Worm (Caenorhabditis elegans) whole organism, late embryonic: ENCODE data around the gene eff-1.
A peak's percentile ranks its signal among the peaks of the same experiment; 100 is the strongest.

Experiments
- C38D4.7 ChIP-seq: fragments of 200-800 bp; sonication (Bioruptor generic); optimal IDR thresholded peaks from 2 replicates; lab custom pipeline; 2018; ENCODE audit warnings: mild to moderate bottlenecking, missing genetic modification characterization, moderate library complexity, missing compliant biosample characterization
- F13H6.1 ChIP-seq: sonication (generic microtip); optimal IDR thresholded peaks from 2 replicates; lab custom pipeline; 2016; ENCODE audit warnings: missing genetic modification characterization, missing compliant biosample characterization
- K02D7.2 ChIP-seq: sonication (generic microtip); optimal IDR thresholded peaks from 2 replicates; lab custom pipeline; 2017; ENCODE audit warnings: mild to moderate bottlenecking, missing genetic modification characterization, missing compliant biosample characterization
- K09A11.1 ChIP-seq: sonication (generic microtip); optimal IDR thresholded peaks from 2 replicates; lab custom pipeline; 2017; ENCODE audit warnings: antibody characterized with exemption, mild to moderate bottlenecking, missing genetic modification characterization, missing compliant biosample characterization; ENCODE audit not compliant: insufficient read depth
- T23F11.4 ChIP-seq: fragments of 200-800 bp; sonication (Bioruptor generic); optimal IDR thresholded peaks from 2 replicates; lab custom pipeline; 2018; ENCODE audit warnings: mild to moderate bottlenecking, missing genetic modification characterization, missing compliant biosample characterization
- Y22D7AL.16 ChIP-seq: sonication (generic microtip); optimal IDR thresholded peaks from 2 replicates; lab custom pipeline; 2016; ENCODE audit warnings: missing genetic modification characterization, missing compliant biosample characterization
- ahr-1 ChIP-seq: sonication (generic microtip); optimal IDR thresholded peaks from 2 replicates; lab custom pipeline; 2016; ENCODE audit warnings: missing genetic modification characterization, missing compliant biosample characterization
- ama-1 ChIP-seq: fragments of 150-350 bp; optimal IDR thresholded peaks from 2 replicates; lab custom pipeline; 2014
- ceh-14 ChIP-seq: sonication (generic microtip); optimal IDR thresholded peaks from 2 replicates; lab custom pipeline; 2016; ENCODE audit warnings: missing genotype, missing genetic modification characterization, missing compliant biosample characterization
- ceh-18 ChIP-seq: sonication (generic microtip); optimal IDR thresholded peaks from 2 replicates; lab custom pipeline; 2016; ENCODE audit warnings: missing genetic modification characterization, missing compliant biosample characterization
- ceh-19 ChIP-seq: fragments of 200-800 bp; sonication (Bioruptor generic); optimal IDR thresholded peaks from 2 replicates; lab custom pipeline; 2018; ENCODE audit warnings: mild to moderate bottlenecking, missing genetic modification characterization, missing compliant biosample characterization
- ceh-22 ChIP-seq: sonication (generic microtip); optimal IDR thresholded peaks from 2 replicates; lab custom pipeline; 2017; ENCODE audit warnings: missing biosample characterization, missing genetic modification characterization
- ceh-24 ChIP-seq: sonication (generic microtip); optimal IDR thresholded peaks from 2 replicates; lab custom pipeline; 2016; ENCODE audit warnings: mild to moderate bottlenecking, missing genetic modification characterization, missing compliant biosample characterization
- ceh-45 ChIP-seq: fragments of 200-800 bp; sonication (Bioruptor generic); IDR thresholded peaks from 2 replicates; pipeline ENCODE4 v1.3.6; 2022; ENCODE audit warnings: missing genetic modification reagents, missing genetic modification characterization, missing compliant biosample characterization
- ceh-6 ChIP-seq: fragments of 200-800 bp; sonication (Bioruptor generic); optimal IDR thresholded peaks from 2 replicates; lab custom pipeline; 2018; ENCODE audit warnings: mild to moderate bottlenecking, missing genetic modification characterization, missing compliant biosample characterization
- dmd-4 ChIP-seq: sonication (generic microtip); optimal IDR thresholded peaks from 2 replicates; lab custom pipeline; 2016; ENCODE audit warnings: borderline replicate concordance, missing genetic modification characterization, missing compliant biosample characterization
- dve-1 ChIP-seq: sonication (generic microtip); optimal IDR thresholded peaks from 2 replicates; lab custom pipeline; 2017; ENCODE audit warnings: antibody characterized with exemption, mild to moderate bottlenecking, missing genetic modification characterization, missing compliant biosample characterization
- elt-2 ChIP-seq: sonication (generic microtip); optimal IDR thresholded peaks from 2 replicates; lab custom pipeline; 2016; ENCODE audit warnings: missing genetic modification reagents, missing genetic modification characterization, missing compliant biosample characterization
- elt-4 ChIP-seq: sonication (generic microtip); optimal IDR thresholded peaks from 2 replicates; lab custom pipeline; 2016; ENCODE audit warnings: missing genetic modification characterization, missing compliant biosample characterization
- ets-4 ChIP-seq: sonication (generic microtip); optimal IDR thresholded peaks from 2 replicates; lab custom pipeline; 2016; ENCODE audit warnings: missing genetic modification characterization, missing compliant biosample characterization
- eyg-1 ChIP-seq: sonication (generic microtip); optimal IDR thresholded peaks from 2 replicates; lab custom pipeline; 2016; ENCODE audit warnings: missing genotype, missing genetic modification characterization, missing compliant biosample characterization
- gmeb-2 ChIP-seq: sonication (generic microtip); optimal IDR thresholded peaks from 2 replicates; lab custom pipeline; 2016; ENCODE audit warnings: missing genetic modification characterization, inconsistent platforms, missing compliant biosample characterization
- hlh-13 ChIP-seq: fragments of 200-800 bp; sonication (Bioruptor generic); optimal IDR thresholded peaks from 2 replicates; lab custom pipeline; 2018; ENCODE audit warnings: mild to moderate bottlenecking, missing genetic modification characterization, missing compliant biosample characterization
- hlh-15 ChIP-seq: sonication (generic microtip); optimal IDR thresholded peaks from 2 replicates; lab custom pipeline; 2016; ENCODE audit warnings: missing genetic modification characterization, missing compliant biosample characterization
- lin-11 ChIP-seq: fragments of 200-800 bp; sonication (Bioruptor generic); optimal IDR thresholded peaks from 2 replicates; lab custom pipeline; 2018; ENCODE audit warnings: mild to moderate bottlenecking, missing genetic modification characterization, missing compliant biosample characterization
- madf-2 ChIP-seq: sonication (generic microtip); optimal IDR thresholded peaks from 2 replicates; lab custom pipeline; 2017; ENCODE audit warnings: missing genetic modification characterization, missing compliant biosample characterization
- mec-3 ChIP-seq: sonication (generic microtip); optimal IDR thresholded peaks from 2 replicates; lab custom pipeline; 2016; ENCODE audit warnings: borderline replicate concordance, missing genetic modification characterization, missing compliant biosample characterization
- nhr-232 ChIP-seq: sonication (generic microtip); optimal IDR thresholded peaks from 2 replicates; lab custom pipeline; 2016; ENCODE audit warnings: missing genetic modification characterization, missing compliant biosample characterization
- npax-4 ChIP-seq: sonication (generic microtip); optimal IDR thresholded peaks from 2 replicates; lab custom pipeline; 2016; ENCODE audit warnings: missing genetic modification characterization, missing compliant biosample characterization
- odd-2 ChIP-seq: sonication (generic microtip); optimal IDR thresholded peaks from 2 replicates; lab custom pipeline; 2017; ENCODE audit warnings: antibody characterized with exemption, mild to moderate bottlenecking, missing genetic modification characterization, missing compliant biosample characterization
- pag-3 ChIP-seq: sonication (generic microtip); optimal IDR thresholded peaks from 2 replicates; lab custom pipeline; 2016; ENCODE audit warnings: missing compliant biosample characterization, missing genetic modification characterization, borderline replicate concordance
- pat-9 ChIP-seq: fragments of 200-800 bp; sonication (Bioruptor generic); optimal IDR thresholded peaks from 2 replicates; lab custom pipeline; 2018; ENCODE audit warnings: mild to moderate bottlenecking, missing genetic modification characterization, moderate library complexity, missing compliant biosample characterization
- pha-2 ChIP-seq: sonication (generic microtip); optimal IDR thresholded peaks from 2 replicates; lab custom pipeline; 2017; ENCODE audit warnings: mild to moderate bottlenecking, missing genetic modification characterization, missing compliant biosample characterization
- ref-2 ChIP-seq: sonication (generic microtip); optimal IDR thresholded peaks from 2 replicates; lab custom pipeline; 2016; ENCODE audit warnings: missing genetic modification characterization, missing compliant biosample characterization
- rnt-1 ChIP-seq: sonication (generic microtip); optimal IDR thresholded peaks from 2 replicates; lab custom pipeline; 2016; ENCODE audit warnings: missing genetic modification characterization, missing compliant biosample characterization
- sdc-2 ChIP-seq: sonication (generic microtip); optimal IDR thresholded peaks from 2 replicates; lab custom pipeline; 2016; ENCODE audit warnings: missing genotype, missing genetic modification characterization, missing compliant biosample characterization
- sox-2 ChIP-seq: fragments of 200-800 bp; sonication (Bioruptor generic); IDR thresholded peaks from 2 replicates; pipeline ENCODE4 v1.3.6; 2022; ENCODE audit warnings: missing genetic modification reagents, missing genetic modification characterization, missing compliant biosample characterization
- sox-4 ChIP-seq: sonication (generic microtip); optimal IDR thresholded peaks from 2 replicates; lab custom pipeline; 2017; ENCODE audit warnings: mild to moderate bottlenecking, missing genetic modification characterization, inconsistent platforms, missing compliant biosample characterization
- tbx-7 ChIP-seq: sonication (generic microtip); optimal IDR thresholded peaks from 2 replicates; lab custom pipeline; 2016; ENCODE audit warnings: missing genotype, missing genetic modification characterization, missing compliant biosample characterization
- unc-42 ChIP-seq: sonication (generic microtip); optimal IDR thresholded peaks from 2 replicates; lab custom pipeline; 2016; ENCODE audit warnings: missing genotype, missing genetic modification characterization, missing compliant biosample characterization
- unc-55 ChIP-seq: sonication (generic microtip); optimal IDR thresholded peaks from 2 replicates; lab custom pipeline; 2017; ENCODE audit warnings: missing biosample characterization, missing genetic modification reagents, missing genetic modification characterization
- unc-86 ChIP-seq: sonication (generic microtip); optimal IDR thresholded peaks from 2 replicates; lab custom pipeline; 2016; ENCODE audit warnings: missing genetic modification characterization, missing compliant biosample characterization
- zip-5 ChIP-seq: sonication (generic microtip); optimal IDR thresholded peaks from 2 replicates; lab custom pipeline; 2016; ENCODE audit warnings: missing genetic modification characterization, missing compliant biosample characterization

The eff-1 gene

ce11 chrII:8325002-8325539, 21.4 kb upstream of the eff-1 start, which contains the start of the genes ran-3 and C26D10.3 (continued):
- TF ChIP-seq pag-3 (tag; lab: Kevin White, UChicago) (no peak), sox-4 (tag; lab: Kevin White, UChicago) (no peak), ceh-45 (GFP tag; lab: Robert Waterston, UW) (no peak), lin-11 (tag; lab: Kevin White, UChicago) (no peak), odd-2 (no peak), sdc-2 (tag; lab: Kevin White, UChicago) (no peak), unc-86 (peak; percentile 24), ceh-18 (tag; lab: Kevin White, UChicago) (no peak), dve-1 (tag; lab: Kevin White, UChicago) (no peak), elt-2 (peak; percentile 67), ahr-1 (tag; lab: Kevin White, UChicago) (peak; percentile 26), rnt-1 (tag; lab: Kevin White, UChicago) (peak; percentile 15), sox-2 (0 out of 2 replicates have a peak, but pooled peaks have one; percentile 13), K02D7.2 (tag; lab: Kevin White, UChicago) (no peak), zip-5 (tag; lab: Kevin White, UChicago) (peak; percentile 40), tbx-7 (tag; lab: Kevin White, UChicago) (no peak), pha-2 (tag; lab: Kevin White, UChicago) (peak; percentile 37), ama-1 (lab: Kevin White, UChicago) (no peak), ceh-24 (tag; lab: Kevin White, UChicago) (no peak), elt-4 (tag; lab: Kevin White, UChicago) (no peak), ceh-6 (GFP tag; lab: Kevin White, UChicago) (no peak), ceh-14 (tag; lab: Kevin White, UChicago) (peak; percentile 53), madf-2 (tag; lab: Kevin White, UChicago) (no peak), ets-4 (tag; lab: Kevin White, UChicago) (no peak), ceh-22 (tag; lab: Kevin White, UChicago) (no peak), gmeb-2 (peak; percentile 42), F13H6.1 (tag; lab: Kevin White, UChicago) (no peak), hlh-15 (tag; lab: Kevin White, UChicago) (no peak), nhr-232 (tag; lab: Kevin White, UChicago) (no peak), Y22D7AL.16 (tag; lab: Kevin White, UChicago) (no peak), ceh-19 (GFP tag; lab: Kevin White, UChicago) (no peak), C38D4.7 (GFP tag; lab: Kevin White, UChicago) (no peak), unc-42 (tag; lab: Kevin White, UChicago) (peak; percentile 18)

DNA sequence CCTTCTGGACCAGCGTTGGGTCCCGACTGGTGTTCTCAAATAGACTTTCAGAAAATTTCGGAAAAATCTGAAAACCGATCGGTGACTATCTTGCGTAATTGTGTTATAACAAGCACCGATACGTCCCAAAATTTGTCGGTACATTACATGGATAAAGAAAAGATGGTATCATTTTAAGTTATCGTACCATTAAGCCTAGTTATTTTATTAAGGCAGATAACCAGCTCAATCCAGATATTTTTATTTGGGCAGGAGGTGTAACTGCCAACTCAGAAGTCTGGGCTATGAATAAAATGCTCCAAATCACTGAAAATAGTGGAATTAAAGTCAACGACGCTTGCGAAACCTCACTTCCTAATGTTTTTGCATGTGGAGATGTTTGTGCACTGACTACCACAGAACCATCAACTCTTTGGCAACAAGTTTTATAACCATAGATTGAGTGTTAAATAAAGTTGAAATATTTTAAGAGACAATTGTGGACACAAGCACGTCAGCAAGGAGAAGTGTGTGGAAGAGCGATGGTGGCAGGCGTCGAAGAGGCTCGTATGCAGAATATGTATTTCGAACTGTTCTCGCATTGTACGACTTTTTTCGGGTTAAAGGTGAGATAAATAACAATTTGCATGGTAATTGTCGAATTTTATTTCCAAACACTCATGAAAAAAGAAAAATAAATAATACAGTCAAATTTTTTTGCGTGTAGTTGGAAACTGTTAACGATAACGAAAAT, 20.1 kb upstream of the eff-1 start:
- no peak for TF ChIP-seq ceh-24 (tag; lab: Kevin White, UChicago)
- no peak for TF ChIP-seq npax-4 (tag; lab: Kevin White, UChicago)
- TF ChIP-seq Y22D7AL.16 (tag; lab: Kevin White, UChicago) = no peak
- TF ChIP-seq ref-2 (tag; lab: Kevin White, UChicago) = no peak
- no peak for TF ChIP-seq T23F11.4 (GFP tag; lab: Kevin White, UChicago)
- TF ChIP-seq tbx-7 (tag; lab: Kevin White, UChicago) = no peak
- no peak for TF ChIP-seq K02D7.2 (tag; lab: Kevin White, UChicago)
- no peak for TF ChIP-seq mec-3 (tag; lab: Kevin White, UChicago)
- no peak for TF ChIP-seq sox-2
- TF ChIP-seq ama-1 (lab: Kevin White, UChicago) = no peak
- TF ChIP-seq dve-1 (tag; lab: Kevin White, UChicago) = no peak
- no peak for TF ChIP-seq unc-86
- TF ChIP-seq pat-9 (tag; lab: Kevin White, UChicago) = no peak
- TF ChIP-seq K09A11.1 (tag; lab: Kevin White, UChicago) = no peak
- no peak for TF ChIP-seq elt-2
- TF ChIP-seq eyg-1 = no peak
- no peak for TF ChIP-seq lin-11 (tag; lab: Kevin White, UChicago)
- TF ChIP-seq dmd-4 (tag; lab: Kevin White, UChicago) = no peak
- TF ChIP-seq unc-55 (GFP tag; lab: Kevin White, UChicago) = no peak
- TF ChIP-seq hlh-13 (GFP tag; lab: Kevin White, UChicago) = no peak
